Worm (Caenorhabditis elegans): ENCODE measurements around the gene C06E7.2.

Gene C06E7.2

DNA sequence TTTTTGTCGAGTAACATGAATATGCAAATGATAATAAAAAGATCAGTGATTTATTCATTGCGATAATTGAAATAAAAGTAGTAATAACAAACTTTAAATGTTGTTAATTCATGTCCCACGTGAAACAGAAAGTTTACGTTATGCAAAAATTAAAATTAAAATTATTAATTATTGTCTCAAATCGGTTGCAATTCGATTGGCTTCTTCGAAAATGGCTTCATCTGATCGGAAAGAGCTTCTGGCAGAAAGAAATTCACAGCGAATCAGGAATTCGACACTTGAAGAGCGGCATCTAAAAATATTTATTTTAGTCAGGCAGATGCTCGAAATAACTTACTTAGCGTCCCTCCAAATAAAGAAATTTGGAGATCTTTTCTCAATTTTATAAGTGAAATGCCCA, 26.5 kb downstream of the C06E7.2 start, which contains the start of gene spe-27:
TSS of gene spe-27 (minus strand) at position 101 of the 400 bp plus-strand sequence.
- no peak for TF ChIP-seq elt-1 (tag; optimal IDR thresholded peaks at IDR 0.05; ENCODE audit: borderline replicate concordance, insufficient read depth)

DNA sequence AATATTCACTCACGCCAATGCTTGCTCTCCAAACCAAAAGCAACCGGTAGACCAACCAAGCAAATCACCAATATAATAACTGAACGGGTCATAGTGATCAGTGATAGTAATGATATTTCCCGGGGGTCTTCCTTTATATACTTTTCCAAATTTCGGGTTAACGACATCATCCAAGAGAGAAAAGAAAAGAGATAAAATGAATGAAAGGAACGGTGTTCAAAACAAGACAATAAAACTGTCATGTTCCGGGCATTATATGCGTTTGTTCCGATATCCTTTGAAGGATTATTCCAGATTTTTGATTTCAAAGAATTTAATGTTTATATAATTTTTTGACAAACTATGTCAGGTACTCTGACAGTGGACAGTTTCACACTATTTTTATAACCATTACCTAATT, 27.9 kb downstream of the C06E7.2 start, which contains the start of gene C06E7.88:
TSS of gene C06E7.88 (minus strand) at position 101 of the 400 bp plus-strand sequence.
- TF ChIP-seq pha-4 (tag; optimal IDR thresholded peaks at IDR 0.05) (no peak), lsy-2 (tag; optimal IDR thresholded peaks at IDR 0.05) (no peak), lin-13 (tag; optimal IDR thresholded peaks at IDR 0.05) (no peak), M03D4.4 (tag; optimal IDR thresholded peaks at IDR 0.05) (no peak), bed-3 (GFP tag; optimal IDR thresholded peaks at IDR 0.05) (no peak), ceh-39 (tag; optimal IDR thresholded peaks at IDR 0.05) (no peak), nhr-12 (tag; optimal IDR thresholded peaks at IDR 0.05) (no peak), mab-5 (tag; optimal IDR thresholded peaks at IDR 0.05) (no peak), ham-2 (GFP tag; optimal IDR thresholded peaks at IDR 0.05) (no peak), flh-1 (GFP tag; optimal IDR thresholded peaks at IDR 0.05) (no peak), lin-32 (GFP tag; optimal IDR thresholded peaks at IDR 0.05) (no peak), elt-1 (tag; optimal IDR thresholded peaks at IDR 0.05; ENCODE audit: borderline replicate concordance, insufficient read depth) (no peak), unc-62 (GFP tag; optimal IDR thresholded peaks at IDR 0.05) (no peak), blmp-1 (tag; optimal IDR thresholded peaks at IDR 0.05) (no peak), sem-2 (GFP tag; optimal IDR thresholded peaks at IDR 0.05) (no peak), ztf-11 (tag; optimal IDR thresholded peaks at IDR 0.05) (no peak)

DNA sequence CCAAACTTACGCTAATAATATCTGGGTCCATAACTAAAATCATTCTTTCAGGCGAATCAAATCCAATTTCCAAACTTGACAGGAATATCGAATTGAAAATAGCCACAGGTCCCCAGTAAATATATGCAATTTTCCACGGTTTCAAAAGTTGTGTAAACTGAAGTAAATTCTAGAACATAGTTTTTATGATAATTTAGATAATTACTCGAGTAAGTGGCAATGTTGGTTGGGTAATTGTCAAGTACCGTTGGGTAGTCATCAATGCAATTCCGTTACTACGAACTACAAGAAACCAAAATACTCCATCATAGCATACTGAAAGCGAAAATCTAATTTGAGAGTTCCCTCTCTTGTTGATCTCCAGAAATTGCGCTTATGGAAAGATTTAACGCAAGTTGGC, 30.1 kb downstream of the C06E7.2 start:
- TF ChIP-seq elt-1 (tag; optimal IDR thresholded peaks at IDR 0.05; ENCODE audit: borderline replicate concordance, insufficient read depth) (no peak), nhr-28 (tag; optimal IDR thresholded peaks at IDR 0.05) (no peak), ceh-83 (GFP tag; optimal IDR thresholded peaks at IDR 0.05) (no peak), nhr-237 (tag; optimal IDR thresholded peaks at IDR 0.05) (no peak)

DNA sequence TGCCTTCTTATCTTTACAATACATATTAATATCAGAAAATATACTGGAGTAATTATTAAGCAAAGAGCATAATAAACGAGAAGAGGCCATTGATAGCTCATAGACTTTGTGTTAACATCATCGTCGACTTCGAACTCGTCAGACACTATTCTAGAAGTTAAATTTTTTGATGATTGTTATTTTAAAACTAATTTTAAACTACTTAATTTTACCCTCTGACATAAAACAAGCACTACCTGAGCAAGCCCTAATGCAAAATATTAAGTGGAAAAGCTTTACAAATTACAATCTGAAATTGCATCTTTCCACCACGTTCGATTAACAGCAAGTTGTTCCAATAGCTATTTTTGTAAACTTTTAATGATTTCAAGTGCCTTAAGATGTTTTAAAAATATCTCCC, 30.8 kb downstream of the C06E7.2 start, which contains the start of gene srv-17:
TSS of gene srv-17 (minus strand) at position 101 of the 400 bp plus-strand sequence.
- TF ChIP-seq elt-1 (tag; optimal IDR thresholded peaks at IDR 0.05; ENCODE audit: borderline replicate concordance, insufficient read depth) (no peak), M03D4.4 (tag; optimal IDR thresholded peaks at IDR 0.05) (no peak), tbx-8 (GFP tag; optimal IDR thresholded peaks at IDR 0.05) (no peak), pha-4 (tag; optimal IDR thresholded peaks at IDR 0.05) (no peak), blmp-1 (tag; optimal IDR thresholded peaks at IDR 0.05) (no peak), flh-1 (GFP tag; optimal IDR thresholded peaks at IDR 0.05) (no peak), ztf-11 (tag; optimal IDR thresholded peaks at IDR 0.05) (no peak), mep-1 (tag; optimal IDR thresholded peaks at IDR 0.05) (no peak), nhr-2 (tag; optimal IDR thresholded peaks at IDR 0.05) (no peak), unc-39 (tag; optimal IDR thresholded peaks at IDR 0.05) (no peak), lsy-2 (tag; optimal IDR thresholded peaks at IDR 0.05) (no peak), ceh-39 (tag; optimal IDR thresholded peaks at IDR 0.05) (no peak), nhr-28 (tag; optimal IDR thresholded peaks at IDR 0.05) (no peak), elt-3 (tag; optimal IDR thresholded peaks at IDR 0.05) (no peak), sptf-1 (tag; optimal IDR thresholded peaks at IDR 0.05) (no peak), mab-5 (tag; optimal IDR thresholded peaks at IDR 0.05) (no peak), nhr-237 (tag; optimal IDR thresholded peaks at IDR 0.05) (no peak)

DNA sequence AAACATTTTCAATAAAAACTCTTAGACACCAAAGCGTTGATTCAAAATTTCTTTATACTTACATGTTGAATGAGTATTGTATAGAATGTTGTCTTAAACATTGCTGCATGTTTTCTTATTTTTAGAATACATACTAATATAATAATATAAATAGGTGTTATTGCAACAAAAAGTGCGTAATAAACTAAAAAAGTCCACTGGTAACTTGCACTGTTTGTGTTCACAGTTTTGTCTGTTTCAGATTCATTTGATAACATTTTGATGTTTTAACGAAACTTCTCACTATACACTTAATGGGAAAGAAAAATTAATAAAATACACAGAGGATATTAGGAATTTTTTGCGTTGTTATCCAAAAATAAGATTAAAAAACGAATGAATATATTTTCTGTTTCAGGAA, 34.5 kb downstream of the C06E7.2 start, which contains the start of gene srv-19:
TSS of gene srv-19 (minus strand) at position 101 of the 400 bp plus-strand sequence.
- TF ChIP-seq sptf-1 (tag; optimal IDR thresholded peaks at IDR 0.05) (no peak), ztf-11 (tag; optimal IDR thresholded peaks at IDR 0.05) (no peak), mab-5 (tag; optimal IDR thresholded peaks at IDR 0.05) (no peak), pha-4 (tag; optimal IDR thresholded peaks at IDR 0.05) (no peak), ham-2 (GFP tag; optimal IDR thresholded peaks at IDR 0.05) (no peak), elt-1 (tag; optimal IDR thresholded peaks at IDR 0.05; ENCODE audit: borderline replicate concordance, insufficient read depth) (no peak), ceh-83 (GFP tag; optimal IDR thresholded peaks at IDR 0.05) (no peak), unc-62 (GFP tag; optimal IDR thresholded peaks at IDR 0.05) (no peak), unc-120 (tag; optimal IDR thresholded peaks at IDR 0.05; ENCODE audit: poor library complexity, severe bottlenecking) (no peak), lsy-2 (tag; optimal IDR thresholded peaks at IDR 0.05) (no peak), unc-39 (tag; optimal IDR thresholded peaks at IDR 0.05) (no peak), nhr-237 (tag; optimal IDR thresholded peaks at IDR 0.05) (no peak)

DNA sequence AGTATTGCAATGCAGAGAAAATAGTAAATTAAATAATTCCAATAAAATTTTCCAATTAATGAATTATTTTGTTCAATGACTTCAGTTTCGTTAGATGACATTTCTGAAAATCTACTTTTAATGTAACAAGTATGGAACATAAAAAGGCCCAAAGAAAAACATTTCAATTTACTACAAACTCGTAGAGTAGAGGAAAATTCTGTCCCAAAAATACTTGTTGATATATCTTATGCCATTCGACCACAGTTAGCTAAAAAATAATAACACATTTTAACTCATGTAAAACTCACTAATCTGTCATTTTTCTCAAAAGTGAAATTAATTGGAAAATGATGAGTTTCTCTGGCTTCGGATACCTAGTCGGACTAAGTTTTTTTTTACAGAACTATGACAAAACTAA, 38.0 kb downstream of the C06E7.2 start, which contains the start of gene srv-21:
TSS of gene srv-21 (minus strand) at position 101 of the 400 bp plus-strand sequence.
- no peak for TF ChIP-seq unc-62 (GFP tag; optimal IDR thresholded peaks at IDR 0.05)
- TF ChIP-seq mep-1 (tag; optimal IDR thresholded peaks at IDR 0.05): no peak
- no peak for TF ChIP-seq flh-1 (GFP tag; optimal IDR thresholded peaks at IDR 0.05)
- TF ChIP-seq ceh-83 (GFP tag; optimal IDR thresholded peaks at IDR 0.05): no peak
- no peak for TF ChIP-seq ceh-39 (tag; optimal IDR thresholded peaks at IDR 0.05)
- TF ChIP-seq zip-8 (tag; optimal IDR thresholded peaks at IDR 0.05): no peak
- no peak for TF ChIP-seq mls-2 (tag; optimal IDR thresholded peaks at IDR 0.05)
- no peak for TF ChIP-seq elt-1 (tag; optimal IDR thresholded peaks at IDR 0.05; ENCODE audit: borderline replicate concordance, insufficient read depth)
- no peak for TF ChIP-seq pha-4 (tag; optimal IDR thresholded peaks at IDR 0.05)
- no peak for TF ChIP-seq blmp-1 (tag; optimal IDR thresholded peaks at IDR 0.05)
- no peak for TF ChIP-seq cnd-1 (tag; optimal IDR thresholded peaks at IDR 0.05)
- TF ChIP-seq ces-1 (GFP tag; optimal IDR thresholded peaks at IDR 0.05): no peak
- TF ChIP-seq drap-1 (GFP tag; optimal IDR thresholded peaks at IDR 0.05): no peak
- no peak for TF ChIP-seq ztf-11 (tag; optimal IDR thresholded peaks at IDR 0.05)
- no peak for TF ChIP-seq nhr-28 (tag; optimal IDR thresholded peaks at IDR 0.05)
- no peak for TF ChIP-seq sem-2 (GFP tag; optimal IDR thresholded peaks at IDR 0.05)
- TF ChIP-seq sptf-1 (tag; optimal IDR thresholded peaks at IDR 0.05): no peak
- TF ChIP-seq lsy-2 (tag; optimal IDR thresholded peaks at IDR 0.05): no peak
- no peak for TF ChIP-seq lin-13 (tag; optimal IDR thresholded peaks at IDR 0.05)
